Fruit fly (Drosophila melanogaster) whole organism, wandering third instar larva: ENCODE results near the gene CG44158.
A peak's percentile ranks its signal among the peaks of the same experiment; 100 is the strongest.

Experiments
- Dif ChIP-seq: fragments of 200-275, 200-300 bp; sonication (Bioruptor generic); optimal IDR thresholded peaks from 2 replicates; lab custom pipeline; 2018; ENCODE audit warnings: missing biosample characterization, missing genetic modification characterization; ENCODE audit not compliant: partially characterized antibody
- Myc ChIP-seq: fragments of >200 bp; optimal IDR thresholded peaks from 2 replicates; lab custom pipeline; 2017
- Rel ChIP-seq, 2 experiments: fragments of 200-800 bp; sonication (Bioruptor generic) in 1 of 2; optimal IDR thresholded peaks; 2 replicates in 1 of 2; 3 replicates in 1 of 2; lab custom pipeline; 2016 to 2019; ENCODE audit warnings: mild to moderate bottlenecking in 2 of 2, missing biosample characterization in 2 of 2, missing genetic modification characterization in 2 of 2, moderate library complexity in 1 of 2
- h ChIP-seq: fragments of 200-800 bp; sonication (Bioruptor generic); optimal IDR thresholded peaks from 3 replicates; lab custom pipeline; 2016; ENCODE audit warnings: missing biosample characterization, mild to moderate bottlenecking, missing genetic modification characterization

DNA sequence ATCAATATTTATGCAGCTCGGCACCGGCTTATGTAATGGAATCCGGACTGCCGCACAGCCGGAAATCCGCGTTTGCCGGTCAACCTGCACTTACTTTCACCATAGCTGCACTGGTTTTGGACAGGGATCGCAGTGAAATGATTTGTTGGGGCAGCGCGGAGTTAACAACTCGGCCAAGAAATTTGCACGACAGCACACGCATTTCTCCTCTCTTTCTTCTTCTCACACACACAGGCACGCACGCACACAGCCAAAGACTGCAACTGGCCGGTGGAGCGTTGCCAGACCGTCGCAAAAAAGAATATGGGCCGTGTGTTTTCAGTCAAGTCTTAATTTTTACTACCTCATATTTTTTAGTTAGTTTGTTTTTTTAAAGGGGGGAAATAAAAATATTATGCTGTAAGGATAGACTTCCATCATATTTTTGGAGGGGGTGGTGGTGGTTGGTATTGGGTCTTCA, 42.3 kb upstream of the CG44158 start:
- TF ChIP-seq Myc (lab: Kevin White, UChicago) (no peak), Dif (no peak), h (GFP tag; lab: Kevin White, UChicago) (peak; percentile 10), Rel (GFP tag; optimal IDR thresholded peaks at IDR 0.05; lab: Kevin White, UChicago) (no peak), Rel (tag; optimal IDR thresholded peaks at IDR 0.05; lab: Kevin White, UChicago) (peak; percentile 4)
